Worm (Caenorhabditis elegans) whole organism, L1 larva: Measurements from ENCODE around the gene npp-3.

Experiments
- C16A3.4 ChIP-seq: fragments of 150-350 bp; optimal IDR thresholded peaks from 2 replicates; lab custom pipeline; 2014; ENCODE audit warnings: missing biosample characterization, missing genetic modification characterization
- Y116A8C.19 ChIP-seq: sonication (generic microtip); optimal IDR thresholded peaks from 2 replicates; lab custom pipeline; 2016; ENCODE audit warnings: missing compliant biosample characterization, missing genetic modification characterization, borderline replicate concordance
- aha-1 ChIP-seq: fragments of 150-350 bp; optimal IDR thresholded peaks from 2 replicates; lab custom pipeline; 2014; ENCODE audit warnings: missing biosample characterization, missing genetic modification characterization
- alr-1 ChIP-seq: fragments of 200-800 bp; sonication (Bioruptor generic); optimal IDR thresholded peaks from 2 replicates; lab custom pipeline; 2018; ENCODE audit warnings: borderline replicate concordance, mild to moderate bottlenecking, missing genetic modification characterization, missing compliant biosample characterization
- aly-2 ChIP-seq: fragments of 150-350 bp; optimal IDR thresholded peaks from 2 replicates; lab custom pipeline; 2014; ENCODE audit warnings: missing biosample characterization, missing genetic modification characterization
- ama-1 ChIP-seq: fragments of 150-350 bp; optimal IDR thresholded peaks from 2 replicates; lab custom pipeline; 2014
- ceh-90 ChIP-seq: sonication (generic microtip); optimal IDR thresholded peaks from 2 replicates; lab custom pipeline; 2016; ENCODE audit warnings: missing genetic modification characterization, missing compliant biosample characterization
- dsc-1 ChIP-seq: sonication (generic microtip); optimal IDR thresholded peaks from 2 replicates; lab custom pipeline; 2016; ENCODE audit warnings: mild to moderate bottlenecking, missing genetic modification characterization, missing compliant biosample characterization
- efl-1 ChIP-seq, 4 experiments: fragments of 150-350 bp; optimal IDR thresholded peaks in 3 of 4; peaks in 1 of 4; 1 replicate in 1 of 4; 2 replicates in 3 of 4; lab custom pipeline; 2014; ENCODE audit warnings: missing biosample characterization in 2 of 4, missing genetic modification characterization in 2 of 4, missing genetic modification reagents in 2 of 4
- efl-3 ChIP-seq: fragments of 200-800 bp; sonication (Bioruptor generic); optimal IDR thresholded peaks from 2 replicates; lab custom pipeline; 2018; ENCODE audit warnings: mild to moderate bottlenecking, missing genetic modification characterization, missing compliant biosample characterization
- egl-27 ChIP-seq, 2 experiments: fragments of 150-350 bp in 1 of 2; sonication (generic microtip); optimal IDR thresholded peaks; 3 replicates each; lab custom pipeline; 2017 to 2018; ENCODE audit warnings: missing biosample characterization in 2 of 2, missing genetic modification characterization in 2 of 2, missing genetic modification reagents in 2 of 2
- fos-1 ChIP-seq: fragments of 150-350 bp; optimal IDR thresholded peaks from 2 replicates; lab custom pipeline; 2014; ENCODE audit warnings: missing biosample characterization, missing genetic modification characterization
- grh-1 ChIP-seq: fragments of 200-800 bp; sonication (Bioruptor generic); IDR thresholded peaks from 2 replicates; pipeline ENCODE4 v1.3.6; 2022; ENCODE audit warnings: missing genetic modification reagents, missing genetic modification characterization, missing compliant biosample characterization
- hlh-4 ChIP-seq: sonication (generic microtip); optimal IDR thresholded peaks from 2 replicates; lab custom pipeline; 2016; ENCODE audit warnings: mild to moderate bottlenecking, missing genetic modification characterization, missing compliant biosample characterization
- hpl-2 ChIP-seq: fragments of 150-350 bp; optimal IDR thresholded peaks from 2 replicates; lab custom pipeline; 2014; ENCODE audit warnings: missing biosample characterization, missing genetic modification reagents, missing genetic modification characterization
- isw-1 ChIP-seq: fragments of 200-800 bp; sonication (Bioruptor generic); IDR thresholded peaks from 2 replicates; pipeline ENCODE4 v1.3.6; 2022; ENCODE audit warnings: missing genetic modification characterization, missing compliant biosample characterization
- jun-1 ChIP-seq: fragments of 150-350 bp; optimal IDR thresholded peaks from 2 replicates; lab custom pipeline; 2014; ENCODE audit warnings: missing biosample characterization, missing genetic modification reagents, missing genetic modification characterization
- lin-13 ChIP-seq: fragments of 150-350 bp; optimal IDR thresholded peaks from 2 replicates; lab custom pipeline; 2014; ENCODE audit warnings: missing biosample characterization, missing genetic modification reagents, missing genetic modification characterization
- lin-14 ChIP-seq: fragments of 200-800 bp; sonication (Bioruptor generic); optimal IDR thresholded peaks from 2 replicates; lab custom pipeline; 2018; ENCODE audit warnings: mild to moderate bottlenecking, missing genetic modification characterization, moderate library complexity, missing compliant biosample characterization
- lin-15B ChIP-seq: fragments of 150-350 bp; sonication (generic microtip); optimal IDR thresholded peaks from 3 replicates; lab custom pipeline; 2014; ENCODE audit warnings: missing biosample characterization, missing genetic modification characterization
- lin-35 ChIP-seq, 2 experiments: fragments of 150-350 bp; optimal IDR thresholded peaks; 2 replicates each; lab custom pipeline; 2014; ENCODE audit warnings: missing biosample characterization in 2 of 2, missing genetic modification characterization in 2 of 2, missing genetic modification reagents in 2 of 2
- mab-9 ChIP-seq: fragments of 200-800 bp; sonication (Bioruptor generic); IDR thresholded peaks from 2 replicates; pipeline ENCODE4 v1.3.6; 2022; ENCODE audit warnings: missing genetic modification reagents, missing genetic modification characterization, missing compliant biosample characterization
- mdl-1 ChIP-seq, 2 experiments: fragments of 150-350 bp; optimal IDR thresholded peaks; 2 replicates each; lab custom pipeline; 2014 to 2017; ENCODE audit warnings: missing biosample characterization in 2 of 2, missing genetic modification characterization in 2 of 2, inconsistent platforms in 1 of 2
- mep-1 ChIP-seq: fragments of 150-350 bp; optimal IDR thresholded peaks from 2 replicates; lab custom pipeline; 2014; ENCODE audit warnings: missing biosample characterization, missing genetic modification characterization
- nhr-11 ChIP-seq: fragments of 150-350 bp; optimal IDR thresholded peaks from 2 replicates; lab custom pipeline; 2014; ENCODE audit warnings: missing biosample characterization, missing genetic modification characterization
- nhr-19 ChIP-seq: fragments of 200-800 bp; sonication (Bioruptor generic); conservative IDR thresholded peaks from 2 replicates; pipeline ENCODE4 v1.3.6; 2022; ENCODE audit warnings: missing genetic modification characterization, missing compliant biosample characterization
- nhr-20 ChIP-seq: sonication (generic microtip); optimal IDR thresholded peaks from 2 replicates; lab custom pipeline; 2016; ENCODE audit warnings: mild to moderate bottlenecking, missing genetic modification characterization, missing compliant biosample characterization
- nhr-237 ChIP-seq: fragments of 150-350 bp; optimal IDR thresholded peaks from 2 replicates; lab custom pipeline; 2014; ENCODE audit warnings: missing biosample characterization, missing genetic modification characterization
- nhr-28 ChIP-seq: fragments of 150-350 bp; optimal IDR thresholded peaks from 2 replicates; lab custom pipeline; 2014; ENCODE audit warnings: missing biosample characterization, missing genetic modification characterization
- nhr-47 ChIP-seq: sonication (generic microtip); optimal IDR thresholded peaks from 2 replicates; lab custom pipeline; 2016; ENCODE audit warnings: mild to moderate bottlenecking, missing genetic modification characterization, moderate library complexity, missing compliant biosample characterization
- nhr-84 ChIP-seq: sonication (generic microtip); optimal IDR thresholded peaks from 2 replicates; lab custom pipeline; 2017; ENCODE audit warnings: missing biosample characterization, missing genetic modification characterization
- nhr-85 ChIP-seq: sonication (generic microtip); peaks from one replicate; lab custom pipeline; 2016; ENCODE audit warnings: missing genetic modification characterization, inconsistent platforms, missing compliant biosample characterization
- nhr-90 ChIP-seq: sonication (generic microtip); optimal IDR thresholded peaks from 2 replicates; lab custom pipeline; 2016; ENCODE audit warnings: mild to moderate bottlenecking, missing genetic modification characterization, missing compliant biosample characterization; ENCODE audit not compliant: poor library complexity
- pag-3 ChIP-seq: sonication (generic microtip); optimal IDR thresholded peaks from 2 replicates; lab custom pipeline; 2017; ENCODE audit warnings: missing genetic modification characterization, mild to moderate bottlenecking, missing compliant biosample characterization, antibody characterized with exemption, borderline replicate concordance; ENCODE audit not compliant: insufficient read depth
- rnt-1 ChIP-seq: sonication (generic microtip); optimal IDR thresholded peaks from 2 replicates; lab custom pipeline; 2016; ENCODE audit warnings: mild to moderate bottlenecking, missing genetic modification characterization, moderate library complexity, missing compliant biosample characterization
- swsn-7 ChIP-seq: sonication (generic microtip); optimal IDR thresholded peaks from 2 replicates; lab custom pipeline; 2016; ENCODE audit warnings: missing genetic modification characterization, missing compliant biosample characterization
- tbx-2 ChIP-seq: sonication (generic microtip); optimal IDR thresholded peaks from 2 replicates; lab custom pipeline; 2016; ENCODE audit warnings: missing genetic modification characterization, missing compliant biosample characterization
- unc-86 ChIP-seq: sonication (generic microtip); optimal IDR thresholded peaks from 2 replicates; lab custom pipeline; 2016; ENCODE audit warnings: missing genetic modification characterization, missing compliant biosample characterization
- unc-98 ChIP-seq: fragments of 200-800 bp; sonication (Bioruptor generic); IDR thresholded peaks from 2 replicates; pipeline ENCODE4 v1.3.6; 2022; ENCODE audit warnings: missing genetic modification characterization, missing compliant biosample characterization
- vab-15 ChIP-seq: sonication (generic microtip); optimal IDR thresholded peaks from 2 replicates; lab custom pipeline; 2017; ENCODE audit warnings: missing genotype, mild to moderate bottlenecking, missing genetic modification characterization, missing compliant biosample characterization
- zag-1 ChIP-seq: fragments of 150-350 bp; optimal IDR thresholded peaks from 2 replicates; lab custom pipeline; 2014; ENCODE audit warnings: missing biosample characterization, missing genetic modification characterization
- ztf-11 ChIP-seq, 2 experiments: sonication (generic microtip); optimal IDR thresholded peaks; 2 replicates each; lab custom pipeline; 2016 to 2017; ENCODE audit warnings: missing genetic modification characterization in 2 of 2, missing biosample characterization in 1 of 2, missing compliant biosample characterization in 1 of 2

npp-3 gene

ce11 chrII:11889420-11890075 is 15.0 kb upstream of the npp-3 start (continued):
- TF ChIP-seq hpl-2 (GFP tag; lab: Kevin White, UChicago), result no peak
- no peak for TF ChIP-seq zag-1 (tag; lab: Kevin White, UChicago)
- TF ChIP-seq efl-3 (GFP tag; lab: Kevin White, UChicago), result no peak
- TF ChIP-seq nhr-19 (GFP tag; lab: Robert Waterston, UW), result 0 out of 2 replicates have a peak, but pooled peaks have one; percentile 7
- TF ChIP-seq ztf-11 (tag; optimal IDR thresholded peaks at IDR 0.05; lab: Kevin White, UChicago), result peak in 1 of 2 experiments; percentile 50
- no peak for TF ChIP-seq ama-1 (lab: Kevin White, UChicago)
- TF ChIP-seq nhr-47 (tag; lab: Kevin White, UChicago), result no peak
- peak; percentile 24 for TF ChIP-seq rnt-1 (tag; lab: Kevin White, UChicago)
- no peak for TF ChIP-seq aha-1 (tag; lab: Kevin White, UChicago)
- TF ChIP-seq egl-27 (tag; optimal IDR thresholded peaks at IDR 0.05; lab: Kevin White, UChicago), result no peak
- peak; percentile 33 for TF ChIP-seq nhr-90 (tag; lab: Kevin White, UChicago)
- TF ChIP-seq, all 84 proteins: peak for 17

ce11 chrII:11888150-11888549 is 13.6 kb upstream of the npp-3 start:
- no peak for TF ChIP-seq pag-3 (tag; lab: Kevin White, UChicago)
- peak; percentile 69 for TF ChIP-seq nhr-85 (tag; lab: Kevin White, UChicago)
- TF ChIP-seq lin-14 (GFP tag; lab: Kevin White, UChicago), result peak; percentile 27
- no peak for TF ChIP-seq mdl-1 (tag; optimal IDR thresholded peaks at IDR 0.05; lab: Kevin White, UChicago)

ce11 chrII:11887724-11888123 is 13.1 kb upstream of the npp-3 start:
- TF ChIP-seq rnt-1 (tag; lab: Kevin White, UChicago), result no peak
- no peak for TF ChIP-seq grh-1 (GFP tag; lab: Robert Waterston, UW)
- no peak for TF ChIP-seq lin-35 (GFP tag; optimal IDR thresholded peaks at IDR 0.05; lab: Kevin White, UChicago)
- no peak for TF ChIP-seq unc-98 (GFP tag; lab: Robert Waterston, UW)
- TF ChIP-seq lin-15B (tag; lab: Kevin White, UChicago), result no peak
- peak in 1 of 2 experiments; percentile 86 for TF ChIP-seq ztf-11 (tag; optimal IDR thresholded peaks at IDR 0.05; lab: Kevin White, UChicago)
- TF ChIP-seq tbx-2 (tag; lab: Kevin White, UChicago), result peak; percentile 25
- no peak for TF ChIP-seq lin-13
- TF ChIP-seq nhr-85 (tag; lab: Kevin White, UChicago), result no peak
- TF ChIP-seq Y116A8C.19 (tag; lab: Kevin White, UChicago), result no peak
- TF ChIP-seq alr-1 (tag; lab: Kevin White, UChicago), result no peak
- TF ChIP-seq unc-86 (tag; lab: Kevin White, UChicago), result peak; percentile 45
- TF ChIP-seq nhr-84 (tag; lab: Kevin White, UChicago), result no peak
- no peak for TF ChIP-seq mab-9 (GFP tag; lab: Robert Waterston, UW)
- no peak for TF ChIP-seq efl-1 (optimal IDR thresholded peaks at IDR 0.05; lab: Kevin White, UChicago)
- peak in 1 of 2 experiments; percentile 17 for TF ChIP-seq efl-1 (GFP tag; optimal IDR thresholded peaks at IDR 0.05 in 1 of 2; lab: Kevin White, UChicago)
- no peak for TF ChIP-seq vab-15
- TF ChIP-seq nhr-237 (tag; lab: Kevin White, UChicago), result no peak
- TF ChIP-seq isw-1, result no peak
- no peak for TF ChIP-seq mep-1 (tag; lab: Kevin White, UChicago)
- TF ChIP-seq dsc-1, result no peak

ce11 chrII:11883648-11884047 is 9.1 kb upstream of the npp-3 start, which contains the start of gene ZK930.6:
ZK930.6 (plus strand) TSS chrII:11883948.
- TF ChIP-seq nhr-237 (tag; lab: Kevin White, UChicago) (no peak), aly-2 (tag; lab: Kevin White, UChicago) (no peak), ceh-90 (tag; lab: Kevin White, UChicago) (no peak), swsn-7 (tag; lab: Kevin White, UChicago) (no peak), C16A3.4 (tag; lab: Kevin White, UChicago) (no peak), aha-1 (tag; lab: Kevin White, UChicago) (no peak), jun-1 (tag; lab: Kevin White, UChicago) (no peak), nhr-20 (tag; lab: Kevin White, UChicago) (no peak), grh-1 (GFP tag; lab: Robert Waterston, UW) (no peak), nhr-90 (tag; lab: Kevin White, UChicago) (no peak), tbx-2 (tag; lab: Kevin White, UChicago) (no peak), lin-35 (GFP tag; optimal IDR thresholded peaks at IDR 0.05; lab: Kevin White, UChicago) (no peak), hlh-4 (tag; lab: Kevin White, UChicago) (no peak), fos-1 (tag; lab: Kevin White, UChicago) (no peak), nhr-11 (no peak), nhr-28 (tag; lab: Kevin White, UChicago) (no peak), mab-9 (GFP tag; lab: Robert Waterston, UW) (no peak)
